Worm (Caenorhabditis elegans) whole organism, L1 larva: ENCODE measurements around the gene F54F7.2.

Experiments used
- ceh-82 ChIP-seq, 3 experiments: fragments of 150-350 bp in 1 of 3; sonication (generic microtip) in 2 of 3; optimal IDR thresholded peaks; 2 replicates each; lab custom pipeline; 2014 to 2017; ENCODE audit warnings: missing biosample characterization in 3 of 3, missing genetic modification characterization in 3 of 3
- elt-3 ChIP-seq, 6 experiments: fragments of 150-350 bp in 1 of 6; sonication (generic microtip); optimal IDR thresholded peaks; 2 replicates each; lab custom pipeline; 2017 to 2018; ENCODE audit warnings: missing biosample characterization in 6 of 6, missing genetic modification characterization in 6 of 6, inconsistent platforms in 1 of 6
- fos-1 ChIP-seq: fragments of 150-350 bp; optimal IDR thresholded peaks from 2 replicates; lab custom pipeline; 2014; ENCODE audit warnings: missing biosample characterization, missing genetic modification characterization
- snpc-4 ChIP-seq: fragments of 150-350 bp; optimal IDR thresholded peaks from 2 replicates; lab custom pipeline; 2014; ENCODE audit warnings: missing biosample characterization, missing genetic modification characterization
- unc-62 ChIP-seq: fragments of 150-350 bp; optimal IDR thresholded peaks from 2 replicates; lab custom pipeline; 2014; ENCODE audit warnings: missing biosample characterization, missing genetic modification reagents, missing genetic modification characterization

ce11 chrX:11816825-11817224 lies 26.6 kb upstream of the F54F7.2 start:
- TF ChIP-seq unc-62 (GFP tag; lab: Kevin White, UChicago) (no peak), ceh-82 (tag; optimal IDR thresholded peaks at IDR 0.05; lab: Kevin White, UChicago) (no peak), elt-3 (tag; optimal IDR thresholded peaks at IDR 0.05; lab: Kevin White, UChicago) (no peak), fos-1 (tag; lab: Kevin White, UChicago) (no peak), snpc-4 (tag; lab: Kevin White, UChicago) (no peak)
